Fruit fly (Drosophila melanogaster) whole organism, wandering third instar larva: ENCODE results near the gene CG43935.

Experiments used
- Abd-B ChIP-seq: fragments of >200 bp; optimal IDR thresholded peaks from 2 replicates; lab custom pipeline; 2017; ENCODE audit warnings: missing biosample characterization, missing genetic modification characterization
- CG32264 ChIP-seq: fragments of 200-800 bp; sonication (Bioruptor generic); optimal IDR thresholded peaks from 2 replicates; lab custom pipeline; 2016; ENCODE audit warnings: missing biosample characterization, missing genetic modification characterization
- CrebA ChIP-seq: fragments of 200-800 bp; sonication (Bioruptor generic); optimal IDR thresholded peaks from 2 replicates; lab custom pipeline; 2016; ENCODE audit warnings: missing biosample characterization, mild to moderate bottlenecking, missing genetic modification characterization, borderline replicate concordance
- Dfd ChIP-seq: fragments of >200 bp; optimal IDR thresholded peaks from 2 replicates; lab custom pipeline; 2017; ENCODE audit warnings: missing biosample characterization, missing genetic modification characterization
- Dif ChIP-seq: fragments of 200-275, 200-300 bp; sonication (Bioruptor generic); optimal IDR thresholded peaks from 2 replicates; lab custom pipeline; 2018; ENCODE audit warnings: missing biosample characterization, missing genetic modification characterization; ENCODE audit not compliant: partially characterized antibody
- GATAd ChIP-seq: sonication (Bioruptor generic); optimal IDR thresholded peaks from 2 replicates; lab custom pipeline; 2016; ENCODE audit warnings: missing biosample characterization, missing genetic modification characterization
- HLH106 ChIP-seq: fragments of 200-800 bp; optimal IDR thresholded peaks from 3 replicates; lab custom pipeline; 2019; ENCODE audit warnings: missing biosample characterization, mild to moderate bottlenecking, missing genetic modification characterization, moderate library complexity
- Hnf4 ChIP-seq: fragments of 200-800 bp; sonication (Bioruptor generic); optimal IDR thresholded peaks from 2 replicates; lab custom pipeline; 2016; ENCODE audit warnings: missing biosample characterization, mild to moderate bottlenecking, missing genetic modification characterization
- Hr78 ChIP-seq: fragments of >200 bp; optimal IDR thresholded peaks from 2 replicates; lab custom pipeline; 2017; ENCODE audit warnings: missing biosample characterization, missing genetic modification characterization
- Hr83 ChIP-seq: fragments of 200-300 bp; sonication (Bioruptor generic); optimal IDR thresholded peaks from 2 replicates; lab custom pipeline; 2016; ENCODE audit warnings: missing biosample characterization, mild to moderate bottlenecking, missing genetic modification characterization, moderate library complexity; ENCODE audit not compliant: poor library complexity, severe bottlenecking
- Jra ChIP-seq: sonication (Bioruptor generic); optimal IDR thresholded peaks from 2 replicates; lab custom pipeline; 2016; ENCODE audit warnings: missing biosample characterization, missing genetic modification characterization
- Mio ChIP-seq: sonication (Bioruptor generic); optimal IDR thresholded peaks from 2 replicates; lab custom pipeline; 2016; ENCODE audit warnings: missing biosample characterization, missing genetic modification characterization
- Myc ChIP-seq: fragments of >200 bp; optimal IDR thresholded peaks from 2 replicates; lab custom pipeline; 2017
- OdsH ChIP-seq: fragments of 200-800 bp; sonication (Bioruptor generic); optimal IDR thresholded peaks from 2 replicates; lab custom pipeline; 2016; ENCODE audit warnings: missing biosample characterization, mild to moderate bottlenecking, missing genetic modification characterization
- Rel ChIP-seq, 2 experiments: fragments of 200-800 bp; sonication (Bioruptor generic) in 1 of 2; optimal IDR thresholded peaks; 2 replicates in 1 of 2; 3 replicates in 1 of 2; lab custom pipeline; 2016 to 2019; ENCODE audit warnings: mild to moderate bottlenecking in 2 of 2, missing biosample characterization in 2 of 2, missing genetic modification characterization in 2 of 2, moderate library complexity in 1 of 2
- Vsx2 ChIP-seq: fragments of 200-300, 225-300 bp; sonication (Bioruptor generic); optimal IDR thresholded peaks from 2 replicates; lab custom pipeline; 2018; ENCODE audit warnings: missing biosample characterization, missing genetic modification characterization; ENCODE audit not compliant: partially characterized antibody
- br ChIP-seq: fragments of 200-800 bp; sonication (Bioruptor generic); optimal IDR thresholded peaks from 2 replicates; lab custom pipeline; 2016; ENCODE audit warnings: missing biosample characterization, missing genetic modification characterization
- brk ChIP-seq: fragments of 200-800 bp; sonication (Bioruptor generic); optimal IDR thresholded peaks from 2 replicates; lab custom pipeline; 2016; ENCODE audit warnings: missing biosample characterization, mild to moderate bottlenecking, missing genetic modification characterization
- dl ChIP-seq, 2 experiments: fragments of 175-275, 200-275 bp in 1 of 2; fragments of 200-275 bp in 1 of 2; sonication (Bioruptor generic); optimal IDR thresholded peaks; lab custom pipeline; 2018; ENCODE audit warnings: mild to moderate bottlenecking in 2 of 2, missing biosample characterization in 2 of 2, missing genetic modification characterization in 2 of 2, moderate library complexity in 2 of 2; ENCODE audit not compliant: partially characterized antibody in 2 of 2, insufficient read depth in 1 of 2
- dmrt93B ChIP-seq: fragments of 200-800 bp; sonication (Bioruptor generic); optimal IDR thresholded peaks from 2 replicates; lab custom pipeline; 2018; ENCODE audit warnings: missing biosample characterization, mild to moderate bottlenecking, missing genetic modification characterization
- dsf ChIP-seq: sonication (Bioruptor generic); optimal IDR thresholded peaks from 2 replicates; lab custom pipeline; 2016; ENCODE audit warnings: missing biosample characterization, missing genetic modification characterization, borderline replicate concordance
- ey ChIP-seq: fragments of 200-800 bp; sonication (Bioruptor generic); optimal IDR thresholded peaks from 2 replicates; lab custom pipeline; 2016; ENCODE audit warnings: missing biosample characterization, missing genetic modification characterization
- foxo ChIP-seq, 2 experiments: fragments of 200-800 bp; sonication (Bioruptor generic); optimal IDR thresholded peaks; 2 replicates in 1 of 2; 3 replicates in 1 of 2; lab custom pipeline; 2016 to 2017; ENCODE audit warnings: missing biosample characterization in 2 of 2, missing genetic modification characterization in 2 of 2
- fru ChIP-seq: fragments of 200-800 bp; sonication (Bioruptor generic); optimal IDR thresholded peaks from 3 replicates; lab custom pipeline; 2016; ENCODE audit warnings: missing biosample characterization, mild to moderate bottlenecking, missing genetic modification characterization
- h ChIP-seq: fragments of 200-800 bp; sonication (Bioruptor generic); optimal IDR thresholded peaks from 3 replicates; lab custom pipeline; 2016; ENCODE audit warnings: missing biosample characterization, mild to moderate bottlenecking, missing genetic modification characterization
- jim ChIP-seq: fragments of 175-275, 200-325 bp; sonication (Bioruptor generic); optimal IDR thresholded peaks from 2 replicates; lab custom pipeline; 2016; ENCODE audit warnings: missing biosample characterization, mild to moderate bottlenecking, missing genetic modification characterization
- lola ChIP-seq: fragments of >200 bp; optimal IDR thresholded peaks from 2 replicates; lab custom pipeline; 2017; ENCODE audit warnings: missing biosample characterization, missing genetic modification characterization
- pan ChIP-seq: fragments of >200 bp; optimal IDR thresholded peaks from 2 replicates; lab custom pipeline; 2017
- psq ChIP-seq: fragments of 200-800 bp; sonication (Bioruptor generic); optimal IDR thresholded peaks from 3 replicates; lab custom pipeline; 2017; ENCODE audit warnings: missing biosample characterization, mild to moderate bottlenecking, missing genetic modification characterization, moderate library complexity
- rgr ChIP-seq: fragments of 200-800 bp; sonication (Bioruptor generic); optimal IDR thresholded peaks from 3 replicates; lab custom pipeline; 2016; ENCODE audit warnings: missing biosample characterization, mild to moderate bottlenecking, missing genetic modification characterization
- sage ChIP-seq: fragments of 200-800 bp; sonication (Bioruptor generic); optimal IDR thresholded peaks from 2 replicates; lab custom pipeline; 2016; ENCODE audit warnings: missing biosample characterization, mild to moderate bottlenecking, missing genetic modification characterization
- sv ChIP-seq: fragments of 200-800 bp; sonication (Bioruptor generic); optimal IDR thresholded peaks from 3 replicates; lab custom pipeline; 2016; ENCODE audit warnings: missing biosample characterization, missing genetic modification characterization
- tai ChIP-seq: sonication (Bioruptor generic); optimal IDR thresholded peaks from 2 replicates; lab custom pipeline; 2016; ENCODE audit warnings: missing biosample characterization, missing genetic modification characterization
- usp ChIP-seq: fragments of >200 bp; optimal IDR thresholded peaks from 2 replicates; lab custom pipeline; 2017; ENCODE audit warnings: missing biosample characterization, missing genetic modification characterization
- woc ChIP-seq: sonication (Bioruptor generic); optimal IDR thresholded peaks from 2 replicates; lab custom pipeline; 2016; ENCODE audit warnings: missing biosample characterization, mild to moderate bottlenecking, missing genetic modification characterization

CG43935 gene

DNA sequence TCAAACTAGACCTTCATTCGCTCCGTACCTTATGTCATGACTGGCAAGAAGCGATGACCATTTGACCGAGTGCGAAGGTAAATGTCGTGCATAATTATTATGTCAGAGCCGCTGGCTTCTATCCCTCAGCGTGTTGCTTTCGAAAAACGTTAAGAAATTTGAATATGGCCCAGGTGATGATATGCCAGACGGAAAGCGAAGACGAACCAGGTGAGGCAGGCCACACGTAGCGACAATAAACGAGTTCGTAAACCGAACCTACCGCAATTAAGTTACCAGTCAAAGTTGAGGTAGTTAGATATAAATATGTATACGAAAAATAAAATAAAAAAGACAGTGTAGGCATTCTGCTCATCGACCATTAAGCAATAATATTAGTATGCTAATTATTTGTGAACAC lies 11.4 kb downstream of the CG43935 start:
- TF ChIP-seq lola (GFP tag; lab: Kevin White, UChicago): no peak
- no peak for TF ChIP-seq pan (lab: Kevin White, UChicago)
- TF ChIP-seq dl (GFP tag; optimal IDR thresholded peaks at IDR 0.05; lab: Kevin White, UChicago; ENCODE audit: insufficient read depth in 1 of 2, partially characterized antibody in 2 of 2): no peak
- no peak for TF ChIP-seq OdsH (GFP tag; lab: Kevin White, UChicago)
- TF ChIP-seq rgr (GFP tag; lab: Kevin White, UChicago): no peak
- TF ChIP-seq Hr83 (GFP tag; lab: Kevin White, UChicago): no peak
- TF ChIP-seq dmrt93B (GFP tag; lab: Kevin White, UChicago): no peak

DNA sequence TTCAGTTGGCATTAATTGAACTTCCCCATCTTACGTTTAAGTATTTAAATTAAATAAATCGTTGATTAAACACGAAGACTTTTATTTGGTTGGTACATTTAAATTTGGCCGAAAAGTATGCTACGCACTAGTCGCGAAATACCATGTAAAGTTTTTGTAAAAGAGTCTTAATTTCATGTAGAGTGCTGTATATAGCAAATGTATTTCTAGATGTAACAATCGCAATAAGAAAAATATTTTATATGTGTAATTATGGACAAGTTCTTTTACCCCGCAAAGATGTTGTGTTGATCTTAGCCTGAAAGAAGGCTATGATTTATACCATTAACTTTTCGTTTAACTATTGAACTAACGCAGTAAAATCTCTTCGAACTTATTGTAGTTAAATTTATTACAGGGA lies 17.5 kb downstream of the CG43935 start:
- TF ChIP-seq Myc (lab: Kevin White, UChicago) (peak; percentile 66), Vsx2 (no peak)

DNA sequence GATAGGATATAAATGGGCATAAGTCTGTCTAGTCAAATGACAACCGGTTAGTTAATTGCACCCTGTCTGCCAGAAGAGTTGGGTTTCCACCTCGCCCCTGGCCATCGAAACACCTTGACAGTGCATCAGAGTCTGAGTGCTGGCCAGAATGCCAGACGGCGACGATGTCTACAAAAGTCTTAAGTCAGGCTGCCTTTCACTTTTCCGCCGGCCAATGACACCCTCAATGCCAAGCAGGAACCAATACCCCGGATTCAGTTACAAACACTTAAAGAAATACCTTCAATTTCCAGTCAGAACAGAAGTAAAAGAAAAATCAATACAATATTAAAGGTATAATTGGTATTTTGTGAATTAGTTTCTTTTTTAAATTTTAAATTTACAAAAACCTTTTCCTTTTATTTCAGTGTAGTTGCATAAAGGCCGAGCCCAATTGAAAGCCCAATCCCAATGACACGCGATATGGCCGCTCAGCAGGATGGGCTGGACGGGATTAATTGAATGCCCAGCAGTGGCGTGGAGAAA lies 19.4 kb downstream of the CG43935 start:
- TF ChIP-seq foxo (GFP tag; optimal IDR thresholded peaks at IDR 0.05; lab: Kevin White, UChicago) (peak in 1 of 2 experiments; percentile 10), fru (GFP tag; lab: Kevin White, UChicago) (peak; percentile 12), Hr83 (GFP tag; lab: Kevin White, UChicago) (no peak), Hr78 (no peak), dsf (GFP tag; lab: Kevin White, UChicago) (no peak), h (GFP tag; lab: Kevin White, UChicago) (peak; percentile 7)

DNA sequence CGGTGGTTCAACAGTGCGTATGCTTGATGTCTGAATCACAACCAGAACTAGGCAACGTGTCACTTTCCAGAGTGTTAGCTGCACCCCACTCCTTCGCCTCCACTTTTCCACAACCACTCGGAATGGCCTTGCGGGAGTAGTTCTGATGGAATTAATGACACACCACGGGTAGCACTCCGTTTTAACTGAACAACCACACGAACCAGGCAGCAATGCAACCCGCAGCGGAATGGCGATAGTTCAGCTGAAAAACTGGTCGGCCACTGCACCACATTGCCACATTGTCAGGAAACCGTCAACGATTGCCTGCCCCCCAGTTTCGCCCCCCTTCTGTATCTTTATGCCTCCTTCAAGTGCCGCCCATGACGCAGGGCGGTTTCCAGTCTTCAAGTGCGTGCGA lies 22.3 kb downstream of the CG43935 start, which contains the start of gene Cpr97Ea:
Gene Cpr97Ea (minus strand): TSS at position 230 of the 400 bp plus-strand sequence.
- TF ChIP-seq usp (GFP tag; lab: Kevin White, UChicago): no peak
- TF ChIP-seq Hr78: no peak
- no peak for TF ChIP-seq tai
- TF ChIP-seq GATAd: no peak
- TF ChIP-seq Abd-B (GFP tag; lab: Kevin White, UChicago): no peak
- TF ChIP-seq dl (GFP tag; optimal IDR thresholded peaks at IDR 0.05; lab: Kevin White, UChicago; ENCODE audit: insufficient read depth in 1 of 2, partially characterized antibody in 2 of 2): no peak
- no peak for TF ChIP-seq Jra (GFP tag; lab: Kevin White, UChicago)
- TF ChIP-seq, all 38 proteins: peak for 0

- TF ChIP-seq dl (GFP tag; optimal IDR thresholded peaks at IDR 0.05; lab: Kevin White, UChicago; ENCODE audit: insufficient read depth in 1 of 2, partially characterized antibody in 2 of 2): no peak
- TF ChIP-seq br (GFP tag; lab: Kevin White, UChicago): no peak
- TF ChIP-seq Mio (GFP tag; lab: Kevin White, UChicago): no peak
- no peak for TF ChIP-seq sv (GFP tag; lab: Kevin White, UChicago)
- TF ChIP-seq, all 38 proteins: peak for 0
Measured at dm6 chr3R:27091106-27091505, 25.9 kb downstream of the CG43935 start, which contains the start of gene Cpr97Eb. TSS of gene Cpr97Eb (minus strand) at chr3R:27091130.

- TF ChIP-seq dl (GFP tag; optimal IDR thresholded peaks at IDR 0.05; lab: Kevin White, UChicago; ENCODE audit: insufficient read depth in 1 of 2, partially characterized antibody in 2 of 2) (no peak), foxo (GFP tag; optimal IDR thresholded peaks at IDR 0.05; lab: Kevin White, UChicago) (peak in 1 of 2 experiments; percentile 68), lola (GFP tag; lab: Kevin White, UChicago) (no peak), dsf (GFP tag; lab: Kevin White, UChicago) (no peak), ey (GFP tag; lab: Kevin White, UChicago) (peak; percentile 75), CG32264 (GFP tag; lab: Kevin White, UChicago) (no peak), Myc (lab: Kevin White, UChicago) (no peak), usp (GFP tag; lab: Kevin White, UChicago) (no peak), h (GFP tag; lab: Kevin White, UChicago) (peak; percentile 74), Hr78 (no peak), Hnf4 (GFP tag; lab: Kevin White, UChicago) (peak; percentile 78), HLH106 (tag; lab: Kevin White, UChicago) (peak; percentile 65), Vsx2 (no peak), Rel (GFP tag; optimal IDR thresholded peaks at IDR 0.05; lab: Kevin White, UChicago) (no peak), Rel (tag; optimal IDR thresholded peaks at IDR 0.05; lab: Kevin White, UChicago) (peak; percentile 85), br (GFP tag; lab: Kevin White, UChicago) (peak; percentile 68), woc (GFP tag; lab: Kevin White, UChicago) (peak; percentile 16), CrebA (GFP tag; lab: Kevin White, UChicago) (no peak), tai (peak; percentile 69), brk (GFP tag; lab: Kevin White, UChicago) (no peak), pan (lab: Kevin White, UChicago) (no peak), psq (GFP tag; lab: Kevin White, UChicago) (peak; percentile 51), jim (GFP tag; lab: Kevin White, UChicago) (no peak), sage (GFP tag; lab: Kevin White, UChicago) (no peak), OdsH (GFP tag; lab: Kevin White, UChicago) (peak; percentile 57), rgr (GFP tag; lab: Kevin White, UChicago) (peak; percentile 71), Jra (GFP tag; lab: Kevin White, UChicago) (no peak), Dif (GFP tag; lab: Kevin White, UChicago) (no peak), GATAd (peak; percentile 17), Dfd (GFP tag; lab: Kevin White, UChicago) (no peak), Abd-B (GFP tag; lab: Kevin White, UChicago) (no peak)
Measured at dm6 chr3R:27092263-27092662, 27.0 kb downstream of the CG43935 start.
